Worm (Caenorhabditis elegans) whole organism, midembryonic: ENCODE results near the gene F22E12.1.

Experiments
- T22C8.4 ChIP-seq: fragments of 200-800 bp; sonication (Bioruptor generic); IDR thresholded peaks from 2 replicates; pipeline ENCODE4 v1.3.6; 2022; ENCODE audit warnings: missing genetic modification characterization, missing compliant biosample characterization
- flt-1 ChIP-seq: fragments of 200-800 bp; sonication (Bioruptor generic); IDR thresholded peaks from 2 replicates; pipeline ENCODE4 v1.3.6; 2022; ENCODE audit warnings: missing genetic modification characterization, missing compliant biosample characterization
- klf-2 ChIP-seq: fragments of 200-800 bp; sonication (Bioruptor generic); conservative IDR thresholded peaks from 2 replicates; pipeline ENCODE4 v1.3.6; 2022; ENCODE audit warnings: missing genetic modification reagents, missing genetic modification characterization, missing compliant biosample characterization
- ref-1 ChIP-seq: fragments of 200-800 bp; sonication (Bioruptor generic); conservative IDR thresholded peaks from 2 replicates; pipeline ENCODE4 v1.3.6; 2022; ENCODE audit warnings: missing genetic modification reagents, missing genetic modification characterization, missing compliant biosample characterization
- ztf-23 ChIP-seq: fragments of 200-800 bp; sonication (Bioruptor generic); IDR thresholded peaks from 2 replicates; pipeline ENCODE4 v1.3.6; 2022; ENCODE audit warnings: missing genetic modification reagents, missing genetic modification characterization, missing compliant biosample characterization
- ztf-29 ChIP-seq: fragments of 200-800 bp; sonication (Bioruptor generic); IDR thresholded peaks from 2 replicates; pipeline ENCODE4 v1.3.6; 2022; ENCODE audit warnings: missing genetic modification reagents, missing genetic modification characterization, missing compliant biosample characterization

- TF ChIP-seq flt-1 = no peak
- TF ChIP-seq T22C8.4 (GFP tag; lab: Robert Waterston, UW) = no peak
- no peak for TF ChIP-seq klf-2 (GFP tag; lab: Robert Waterston, UW)
- no peak for TF ChIP-seq ztf-29
- no peak for TF ChIP-seq ztf-23 (GFP tag; lab: Robert Waterston, UW)
- TF ChIP-seq ref-1 (GFP tag; lab: Robert Waterston, UW) = no peak
Measured at ce11 chrV:10467659-10468058, 10.5 kb upstream of the F22E12.1 start.
